Worm (Caenorhabditis elegans) whole organism, L1 larva: ENCODE data around the gene gfat-1.

Experiments
- dpl-1 ChIP-seq, 3 experiments: fragments of 150-350 bp in 2 of 3; sonication (generic microtip) in 1 of 3; optimal IDR thresholded peaks; 2 replicates each; lab custom pipeline; 2014 to 2017; ENCODE audit warnings: missing biosample characterization in 3 of 3, missing genetic modification characterization in 3 of 3, missing genetic modification reagents in 3 of 3
- pqm-1 ChIP-seq: sonication (generic microtip); optimal IDR thresholded peaks from 3 replicates; lab custom pipeline; 2017; ENCODE audit warnings: missing biosample characterization, missing genetic modification characterization

- TF ChIP-seq pqm-1 (tag; lab: Kevin White, UChicago) (no peak), dpl-1 (GFP tag; optimal IDR thresholded peaks at IDR 0.05; lab: Kevin White, UChicago) (no peak)
Measured at ce11 chrII:11629957-11630356, 34.7 kb upstream of the gfat-1 start.
